Worm (Caenorhabditis elegans) whole organism, L1 larva: Measurements from ENCODE around the gene mdt-6.

Experiments
- C34B4.2 ChIP-seq: sonication (generic microtip); optimal IDR thresholded peaks from 2 replicates; lab custom pipeline; 2017; ENCODE audit warnings: mild to moderate bottlenecking, missing genetic modification characterization, missing compliant biosample characterization
- F16B12.6 ChIP-seq: fragments of 150-350 bp; optimal IDR thresholded peaks from 2 replicates; lab custom pipeline; 2014; ENCODE audit warnings: missing biosample characterization, missing genetic modification characterization
- aha-1 ChIP-seq: fragments of 150-350 bp; optimal IDR thresholded peaks from 2 replicates; lab custom pipeline; 2014; ENCODE audit warnings: missing biosample characterization, missing genetic modification characterization
- alr-1 ChIP-seq: fragments of 200-800 bp; sonication (Bioruptor generic); optimal IDR thresholded peaks from 2 replicates; lab custom pipeline; 2018; ENCODE audit warnings: borderline replicate concordance, mild to moderate bottlenecking, missing genetic modification characterization, missing compliant biosample characterization
- blmp-1 ChIP-seq: fragments of 150-350 bp; optimal IDR thresholded peaks from 2 replicates; lab custom pipeline; 2014; ENCODE audit warnings: missing biosample characterization, missing genetic modification characterization
- ceh-63 ChIP-seq: fragments of 200-800 bp; sonication (Bioruptor generic); optimal IDR thresholded peaks from 2 replicates; lab custom pipeline; 2018; ENCODE audit warnings: mild to moderate bottlenecking, missing genetic modification characterization, missing compliant biosample characterization
- ceh-8 ChIP-seq: fragments of 200-800 bp; sonication (Bioruptor generic); optimal IDR thresholded peaks from 2 replicates; lab custom pipeline; 2018; ENCODE audit warnings: mild to moderate bottlenecking, missing genetic modification characterization, moderate library complexity, missing compliant biosample characterization
- ceh-82 ChIP-seq, 3 experiments: fragments of 150-350 bp in 1 of 3; sonication (generic microtip) in 2 of 3; optimal IDR thresholded peaks; 2 replicates each; lab custom pipeline; 2014 to 2017; ENCODE audit warnings: missing biosample characterization in 3 of 3, missing genetic modification characterization in 3 of 3
- ceh-90 ChIP-seq: sonication (generic microtip); optimal IDR thresholded peaks from 2 replicates; lab custom pipeline; 2016; ENCODE audit warnings: missing genetic modification characterization, missing compliant biosample characterization
- ces-1 ChIP-seq: fragments of 150-350 bp; optimal IDR thresholded peaks from 2 replicates; lab custom pipeline; 2014; ENCODE audit warnings: missing biosample characterization, missing genetic modification reagents, missing genetic modification characterization
- dpl-1 ChIP-seq, 3 experiments: fragments of 150-350 bp in 2 of 3; sonication (generic microtip) in 1 of 3; optimal IDR thresholded peaks; 2 replicates each; lab custom pipeline; 2014 to 2017; ENCODE audit warnings: missing biosample characterization in 3 of 3, missing genetic modification characterization in 3 of 3, missing genetic modification reagents in 3 of 3
- efl-1 ChIP-seq, 4 experiments: fragments of 150-350 bp; optimal IDR thresholded peaks in 3 of 4; peaks in 1 of 4; 1 replicate in 1 of 4; 2 replicates in 3 of 4; lab custom pipeline; 2014; ENCODE audit warnings: missing biosample characterization in 2 of 4, missing genetic modification characterization in 2 of 4, missing genetic modification reagents in 2 of 4
- efl-3 ChIP-seq: fragments of 200-800 bp; sonication (Bioruptor generic); optimal IDR thresholded peaks from 2 replicates; lab custom pipeline; 2018; ENCODE audit warnings: mild to moderate bottlenecking, missing genetic modification characterization, missing compliant biosample characterization
- egl-13 ChIP-seq: sonication (generic microtip); optimal IDR thresholded peaks from 2 replicates; lab custom pipeline; 2016; ENCODE audit warnings: missing genotype, missing genetic modification reagents, missing genetic modification characterization, missing compliant biosample characterization
- egl-27 ChIP-seq, 2 experiments: fragments of 150-350 bp in 1 of 2; sonication (generic microtip); optimal IDR thresholded peaks; 3 replicates each; lab custom pipeline; 2017 to 2018; ENCODE audit warnings: missing biosample characterization in 2 of 2, missing genetic modification characterization in 2 of 2, missing genetic modification reagents in 2 of 2
- elt-3 ChIP-seq, 6 experiments: fragments of 150-350 bp in 1 of 6; sonication (generic microtip); optimal IDR thresholded peaks; 2 replicates each; lab custom pipeline; 2017 to 2018; ENCODE audit warnings: missing biosample characterization in 6 of 6, missing genetic modification characterization in 6 of 6, inconsistent platforms in 1 of 6
- fkh-10 ChIP-seq: sonication (generic microtip); optimal IDR thresholded peaks from 2 replicates; lab custom pipeline; 2017; ENCODE audit warnings: missing biosample characterization, missing genetic modification reagents, missing genetic modification characterization
- fkh-4 ChIP-seq: sonication (generic microtip); optimal IDR thresholded peaks from 2 replicates; lab custom pipeline; 2016; ENCODE audit warnings: missing compliant biosample characterization, missing genetic modification characterization, borderline replicate concordance
- fos-1 ChIP-seq: fragments of 150-350 bp; optimal IDR thresholded peaks from 2 replicates; lab custom pipeline; 2014; ENCODE audit warnings: missing biosample characterization, missing genetic modification characterization
- grh-1 ChIP-seq: fragments of 200-800 bp; sonication (Bioruptor generic); IDR thresholded peaks from 2 replicates; pipeline ENCODE4 v1.3.6; 2022; ENCODE audit warnings: missing genetic modification reagents, missing genetic modification characterization, missing compliant biosample characterization
- hlh-17 ChIP-seq: fragments of 200-800 bp; sonication (Bioruptor generic); optimal IDR thresholded peaks from 2 replicates; lab custom pipeline; 2018; ENCODE audit warnings: missing genetic modification characterization, mild to moderate bottlenecking, missing compliant biosample characterization, moderate library complexity, borderline replicate concordance
- hpl-2 ChIP-seq: fragments of 150-350 bp; optimal IDR thresholded peaks from 2 replicates; lab custom pipeline; 2014; ENCODE audit warnings: missing biosample characterization, missing genetic modification reagents, missing genetic modification characterization
- irx-1 ChIP-seq: sonication (generic microtip); optimal IDR thresholded peaks from 2 replicates; lab custom pipeline; 2016; ENCODE audit warnings: missing genetic modification characterization, missing compliant biosample characterization
- isw-1 ChIP-seq: fragments of 200-800 bp; sonication (Bioruptor generic); IDR thresholded peaks from 2 replicates; pipeline ENCODE4 v1.3.6; 2022; ENCODE audit warnings: missing genetic modification characterization, missing compliant biosample characterization
- jun-1 ChIP-seq: fragments of 150-350 bp; optimal IDR thresholded peaks from 2 replicates; lab custom pipeline; 2014; ENCODE audit warnings: missing biosample characterization, missing genetic modification reagents, missing genetic modification characterization
- lin-13 ChIP-seq: fragments of 150-350 bp; optimal IDR thresholded peaks from 2 replicates; lab custom pipeline; 2014; ENCODE audit warnings: missing biosample characterization, missing genetic modification reagents, missing genetic modification characterization
- lin-14 ChIP-seq: fragments of 200-800 bp; sonication (Bioruptor generic); optimal IDR thresholded peaks from 2 replicates; lab custom pipeline; 2018; ENCODE audit warnings: mild to moderate bottlenecking, missing genetic modification characterization, moderate library complexity, missing compliant biosample characterization
- lsy-2 ChIP-seq, 2 experiments: fragments of 150-350 bp; optimal IDR thresholded peaks; 2 replicates each; lab custom pipeline; 2014; ENCODE audit warnings: missing biosample characterization in 2 of 2, missing genetic modification characterization in 2 of 2
- mef-2 ChIP-seq: fragments of 150-350 bp; optimal IDR thresholded peaks from 2 replicates; lab custom pipeline; 2014; ENCODE audit warnings: missing biosample characterization, missing genetic modification characterization
- mep-1 ChIP-seq: fragments of 150-350 bp; optimal IDR thresholded peaks from 2 replicates; lab custom pipeline; 2014; ENCODE audit warnings: missing biosample characterization, missing genetic modification characterization
- nhr-11 ChIP-seq: fragments of 150-350 bp; optimal IDR thresholded peaks from 2 replicates; lab custom pipeline; 2014; ENCODE audit warnings: missing biosample characterization, missing genetic modification characterization
- nhr-12 ChIP-seq: sonication (generic microtip); optimal IDR thresholded peaks from 2 replicates; lab custom pipeline; 2017; ENCODE audit warnings: missing biosample characterization, missing genetic modification characterization
- nhr-19 ChIP-seq: fragments of 200-800 bp; sonication (Bioruptor generic); conservative IDR thresholded peaks from 2 replicates; pipeline ENCODE4 v1.3.6; 2022; ENCODE audit warnings: missing genetic modification characterization, missing compliant biosample characterization
- nhr-20 ChIP-seq: sonication (generic microtip); optimal IDR thresholded peaks from 2 replicates; lab custom pipeline; 2016; ENCODE audit warnings: mild to moderate bottlenecking, missing genetic modification characterization, missing compliant biosample characterization
- nhr-237 ChIP-seq: fragments of 150-350 bp; optimal IDR thresholded peaks from 2 replicates; lab custom pipeline; 2014; ENCODE audit warnings: missing biosample characterization, missing genetic modification characterization
- nhr-28 ChIP-seq: fragments of 150-350 bp; optimal IDR thresholded peaks from 2 replicates; lab custom pipeline; 2014; ENCODE audit warnings: missing biosample characterization, missing genetic modification characterization
- nhr-47 ChIP-seq: sonication (generic microtip); optimal IDR thresholded peaks from 2 replicates; lab custom pipeline; 2016; ENCODE audit warnings: mild to moderate bottlenecking, missing genetic modification characterization, moderate library complexity, missing compliant biosample characterization
- nhr-76 ChIP-seq: sonication (generic microtip); optimal IDR thresholded peaks from 2 replicates; lab custom pipeline; 2017; ENCODE audit warnings: missing biosample characterization, missing genetic modification characterization
- nhr-77 ChIP-seq: fragments of 150-350 bp; optimal IDR thresholded peaks from 2 replicates; lab custom pipeline; 2014; ENCODE audit warnings: missing biosample characterization, missing genetic modification characterization
- nhr-84 ChIP-seq: sonication (generic microtip); optimal IDR thresholded peaks from 2 replicates; lab custom pipeline; 2017; ENCODE audit warnings: missing biosample characterization, missing genetic modification characterization
- rnt-1 ChIP-seq: sonication (generic microtip); optimal IDR thresholded peaks from 2 replicates; lab custom pipeline; 2016; ENCODE audit warnings: mild to moderate bottlenecking, missing genetic modification characterization, moderate library complexity, missing compliant biosample characterization
- skn-1 ChIP-seq: fragments of 150-350 bp; optimal IDR thresholded peaks from 2 replicates; lab custom pipeline; 2014; ENCODE audit warnings: missing biosample characterization, missing genetic modification characterization
- snpc-4 ChIP-seq: fragments of 150-350 bp; optimal IDR thresholded peaks from 2 replicates; lab custom pipeline; 2014; ENCODE audit warnings: missing biosample characterization, missing genetic modification characterization
- sptf-1 ChIP-seq: fragments of 150-350 bp; optimal IDR thresholded peaks from 2 replicates; lab custom pipeline; 2014; ENCODE audit warnings: missing biosample characterization, missing genetic modification characterization
- swsn-7 ChIP-seq: sonication (generic microtip); optimal IDR thresholded peaks from 2 replicates; lab custom pipeline; 2016; ENCODE audit warnings: missing genetic modification characterization, missing compliant biosample characterization
- tlp-1 ChIP-seq: fragments of 150-350 bp; optimal IDR thresholded peaks from 2 replicates; lab custom pipeline; 2014; ENCODE audit warnings: missing biosample characterization, missing genetic modification characterization
- unc-62 ChIP-seq: fragments of 150-350 bp; optimal IDR thresholded peaks from 2 replicates; lab custom pipeline; 2014; ENCODE audit warnings: missing biosample characterization, missing genetic modification reagents, missing genetic modification characterization
- unc-86 ChIP-seq: sonication (generic microtip); optimal IDR thresholded peaks from 2 replicates; lab custom pipeline; 2016; ENCODE audit warnings: missing genetic modification characterization, missing compliant biosample characterization
- unc-98 ChIP-seq: fragments of 200-800 bp; sonication (Bioruptor generic); IDR thresholded peaks from 2 replicates; pipeline ENCODE4 v1.3.6; 2022; ENCODE audit warnings: missing genetic modification characterization, missing compliant biosample characterization
- vab-15 ChIP-seq: sonication (generic microtip); optimal IDR thresholded peaks from 2 replicates; lab custom pipeline; 2017; ENCODE audit warnings: missing genotype, mild to moderate bottlenecking, missing genetic modification characterization, missing compliant biosample characterization
- xbp-1 ChIP-seq: sonication (generic microtip); optimal IDR thresholded peaks from 2 replicates; lab custom pipeline; 2016; ENCODE audit warnings: missing genetic modification characterization, missing compliant biosample characterization
- ztf-11 ChIP-seq, 2 experiments: sonication (generic microtip); optimal IDR thresholded peaks; 2 replicates each; lab custom pipeline; 2016 to 2017; ENCODE audit warnings: missing genetic modification characterization in 2 of 2, missing biosample characterization in 1 of 2, missing compliant biosample characterization in 1 of 2

The mdt-6 gene

DNA sequence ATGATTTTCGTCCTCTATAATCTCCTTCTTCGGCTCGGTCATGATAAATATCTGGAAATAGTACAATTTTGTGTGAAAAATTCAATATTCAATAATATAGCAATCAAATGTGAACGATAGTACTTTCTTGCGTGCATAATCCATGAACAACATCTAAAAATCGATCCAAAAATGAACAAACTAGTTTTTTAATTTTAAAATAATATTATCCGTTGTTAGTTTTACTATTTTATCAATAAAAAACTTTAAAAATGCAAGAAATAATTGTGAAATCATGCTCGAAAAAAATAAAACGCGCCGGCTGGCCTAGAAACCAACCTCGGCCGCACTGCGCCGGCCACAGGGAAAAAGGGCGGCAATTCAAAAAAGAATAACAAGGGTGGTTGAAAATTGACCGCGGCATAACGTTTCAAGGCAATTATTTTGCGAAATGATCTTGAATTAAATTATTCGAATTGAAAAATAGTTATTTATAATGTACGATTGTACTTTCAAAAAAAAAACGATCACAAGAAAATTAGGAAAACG, 25.3 kb upstream of the mdt-6 start, which contains the start of gene mys-1 (continued):
- TF ChIP-seq nhr-77 (tag; lab: Kevin White, UChicago) (no peak), egl-27 (tag; optimal IDR thresholded peaks at IDR 0.05; lab: Kevin White, UChicago) (no peak), swsn-7 (tag; lab: Kevin White, UChicago) (peak; percentile 69), lin-14 (GFP tag; lab: Kevin White, UChicago) (peak; percentile 72), elt-3 (tag; optimal IDR thresholded peaks at IDR 0.05; lab: Kevin White, UChicago) (no peak), ceh-63 (no peak), ztf-11 (tag; optimal IDR thresholded peaks at IDR 0.05; lab: Kevin White, UChicago) (peak in 1 of 2 experiments; percentile 81), nhr-28 (no peak), fos-1 (tag; lab: Kevin White, UChicago) (no peak), tlp-1 (tag; lab: Kevin White, UChicago) (no peak), aha-1 (tag; lab: Kevin White, UChicago) (no peak), nhr-20 (tag; lab: Kevin White, UChicago) (peak; percentile 83), lin-13 (GFP tag; lab: Kevin White, UChicago) (peak; percentile 34), F16B12.6 (tag; lab: Kevin White, UChicago) (peak; percentile 7), snpc-4 (peak; percentile 17), lsy-2 (tag; optimal IDR thresholded peaks at IDR 0.05; lab: Kevin White, UChicago) (peak; percentile 48 to 54), xbp-1 (peak; percentile 77), ceh-82 (tag; optimal IDR thresholded peaks at IDR 0.05; lab: Kevin White, UChicago) (peak; percentile 31 to 41 (median 35)), mef-2 (tag; lab: Kevin White, UChicago) (no peak), ceh-8 (GFP tag; lab: Kevin White, UChicago) (peak; percentile 36), ceh-90 (tag; lab: Kevin White, UChicago) (peak; percentile 89), unc-62 (GFP tag; lab: Kevin White, UChicago) (no peak), jun-1 (tag; lab: Kevin White, UChicago) (peak; percentile 10), hpl-2 (GFP tag; lab: Kevin White, UChicago) (no peak), skn-1 (tag; lab: Kevin White, UChicago) (peak; percentile 47), fkh-4 (peak; percentile 72), efl-1 (optimal IDR thresholded peaks at IDR 0.05; lab: Kevin White, UChicago) (peak; percentile 93 to 94), efl-1 (GFP tag; optimal IDR thresholded peaks at IDR 0.05 in 1 of 2; lab: Kevin White, UChicago) (peak; percentile 93 to 99), nhr-76 (no peak), mep-1 (peak; percentile 54), sptf-1 (no peak), C34B4.2 (tag; lab: Kevin White, UChicago) (no peak), unc-98 (peak; percentile 46; the same call in 1 of the 2 replicates), nhr-47 (peak; percentile 83), isw-1 (peak; percentile 35; the same call in 1 of the 2 replicates), efl-3 (no peak), vab-15 (tag; lab: Kevin White, UChicago) (no peak), grh-1 (GFP tag; lab: Robert Waterston, UW) (no peak), blmp-1 (tag; lab: Kevin White, UChicago) (no peak), nhr-84 (tag; lab: Kevin White, UChicago) (no peak), nhr-11 (tag; lab: Kevin White, UChicago) (no peak), rnt-1 (tag; lab: Kevin White, UChicago) (peak; percentile 97), egl-13 (peak; percentile 68), fkh-10 (GFP tag; lab: Kevin White, UChicago) (no peak), nhr-19 (GFP tag; lab: Robert Waterston, UW) (peak; percentile 69), alr-1 (tag; lab: Kevin White, UChicago) (no peak), nhr-237 (tag; lab: Kevin White, UChicago) (no peak), nhr-12 (tag; lab: Kevin White, UChicago) (no peak), ces-1 (GFP tag; lab: Kevin White, UChicago) (no peak), dpl-1 (GFP tag; optimal IDR thresholded peaks at IDR 0.05; lab: Kevin White, UChicago) (peak; percentile 86 to 94 (median 90)), irx-1 (tag; lab: Kevin White, UChicago) (peak; percentile 76), hlh-17 (GFP tag; lab: Kevin White, UChicago) (no peak), unc-86 (tag; lab: Kevin White, UChicago) (peak; percentile 59)
